Fruit fly (Drosophila melanogaster): ENCODE results near the gene CG4461.

- TF ChIP-seq EcR (GFP tag; optimal IDR thresholded peaks at IDR 0.05) (peak; percentile 86), CG17806 (tag; optimal IDR thresholded peaks at IDR 0.05) (peak; percentile 1), CG12605 (GFP tag; IDR thresholded peaks at IDR 0.05) (0 out of 2 replicates have a peak, but pooled peaks have one; percentile 46), CG9948 (tag; optimal IDR thresholded peaks at IDR 0.05) (peak; percentile 17), CG10348 (GFP tag; IDR thresholded peaks at IDR 0.05) (no peak), rn (GFP tag; IDR thresholded peaks at IDR 0.05) (no peak), Pif1A (GFP tag; optimal IDR thresholded peaks at IDR 0.05) (no peak), CG15710 (tag; optimal IDR thresholded peaks at IDR 0.05) (peak; percentile 9), CG14655 (GFP tag; optimal IDR thresholded peaks at IDR 0.05) (no peak), D1 (tag; optimal IDR thresholded peaks at IDR 0.05) (peak; percentile 3), Ets98B (GFP tag; IDR thresholded peaks at IDR 0.05) (0 out of 2 replicates have a peak, but pooled peaks have one; percentile 46)
Measured at dm6 chr3L:9398435-9398981, 23.3 kb downstream of the CG4461 start.
